Fruit fly (Drosophila melanogaster): ENCODE data around the gene CG42846.

The CG42846 gene

dm6 chr3L:264378-265151 is 33.2 kb upstream of the CG42846 start, which contains the start of the genes Tudor-SN and mRpL17 (continued):
- TF ChIP-seq TFAM (GFP tag; optimal IDR thresholded peaks at IDR 0.05) (no peak), CG4328 (GFP tag; optimal IDR thresholded peaks at IDR 0.05) (no peak), CG10462 (GFP tag; optimal IDR thresholded peaks at IDR 0.05) (peak; percentile 38), lmd (GFP tag; IDR thresholded peaks at IDR 0.05) (no peak; the same call in 1 of the 2 replicates), hbn (GFP tag; IDR thresholded peaks at IDR 0.05; ENCODE audit: partially characterized antibody) (peak; percentile 85), CG17612 (GFP tag; IDR thresholded peaks at IDR 0.05) (no peak), CG14860 (GFP tag; IDR thresholded peaks at IDR 0.05; ENCODE audit: partially characterized antibody) (peak; percentile 97), MTF-1 (GFP tag; optimal IDR thresholded peaks at IDR 0.05; ENCODE audit: borderline replicate concordance) (no peak), CG16813 (GFP tag; IDR thresholded peaks at IDR 0.05; ENCODE audit: partially characterized antibody) (peak; percentile 98), CG16779 (GFP tag; IDR thresholded peaks at IDR 0.05) (0 out of 2 replicates have a peak, but pooled peaks have one; percentile 33), tx (GFP tag; optimal IDR thresholded peaks at IDR 0.05) (no peak), crc (GFP tag; optimal IDR thresholded peaks at IDR 0.05) (no peak), CG11695 (GFP tag; IDR thresholded peaks at IDR 0.05) (no peak), luna (GFP tag; optimal IDR thresholded peaks at IDR 0.05) (no peak), CG43689 (GFP tag; IDR thresholded peaks at IDR 0.05) (no peak), Ets65A (GFP tag) (peak; percentile 83), pzg (GFP tag; optimal IDR thresholded peaks at IDR 0.05) (peak; percentile 49), CG6854 (GFP tag; optimal IDR thresholded peaks at IDR 0.05) (no peak), NK7.1 (GFP tag; optimal IDR thresholded peaks at IDR 0.05) (no peak), CG12104 (GFP tag; optimal IDR thresholded peaks at IDR 0.05) (peak; percentile 20), Camta (GFP tag; optimal IDR thresholded peaks at IDR 0.05) (no peak), CG6175 (GFP tag; IDR thresholded peaks at IDR 0.05) (no peak), unpg (GFP tag; optimal IDR thresholded peaks at IDR 0.05) (peak; percentile 1), vnd (GFP tag; IDR thresholded peaks at IDR 0.05; ENCODE audit: partially characterized antibody) (peak; percentile 98), Hmx (GFP tag; optimal IDR thresholded peaks at IDR 0.05) (no peak), Rx (GFP tag; IDR thresholded peaks at IDR 0.05) (no peak), CG9609 (GFP tag; optimal IDR thresholded peaks at IDR 0.05) (no peak), CG1832 (GFP tag; optimal IDR thresholded peaks at IDR 0.05) (no peak), CG8281 (tag; optimal IDR thresholded peaks at IDR 0.05) (no peak), jing (GFP tag; optimal IDR thresholded peaks at IDR 0.05) (no peak), CG6272 (GFP tag; IDR thresholded peaks at IDR 0.05) (peak; percentile 67; the same call in 1 of the 2 replicates), CG32772 (GFP tag; IDR thresholded peaks at IDR 0.05) (no peak), Six4 (GFP tag; optimal IDR thresholded peaks at IDR 0.05) (peak; percentile 37), Oaz (GFP tag; IDR thresholded peaks at IDR 0.05) (no peak), phol (tag; optimal IDR thresholded peaks at IDR 0.05) (peak; percentile 67), grau (tag; optimal IDR thresholded peaks at IDR 0.05) (peak; percentile 46), CG17802 (tag; optimal IDR thresholded peaks at IDR 0.05) (no peak), tll (GFP tag; optimal IDR thresholded peaks at IDR 0.05) (no peak), CG34376 (GFP tag; optimal IDR thresholded peaks at IDR 0.05) (peak; percentile 11), Dll (GFP tag; IDR thresholded peaks at IDR 0.05; ENCODE audit: partially characterized antibody) (peak; percentile 96), CG8290 (GFP tag; optimal IDR thresholded peaks at IDR 0.05) (peak; percentile 21), CG8290 (tag; optimal IDR thresholded peaks at IDR 0.05) (peak in 1 of 2 experiments; percentile 35), Nf-YA (GFP tag; IDR thresholded peaks at IDR 0.05) (no peak), ash1 (GFP tag; optimal IDR thresholded peaks at IDR 0.05) (no peak), CG9437 (GFP tag; optimal IDR thresholded peaks at IDR 0.05) (peak; percentile 97), bsh (GFP tag; optimal IDR thresholded peaks at IDR 0.05) (peak in 1 of 2 experiments; percentile 11), ttk (GFP tag; IDR thresholded peaks at IDR 0.05) (no peak), vfl (GFP tag; optimal IDR thresholded peaks at IDR 0.05) (no peak), run (tag; optimal IDR thresholded peaks at IDR 0.05) (no peak), sim (GFP tag; IDR thresholded peaks at IDR 0.05) (no peak)

Measured in whole organism, embryonic.